Fruit fly (Drosophila melanogaster) whole organism, larva: Measurements from ENCODE around the gene CG14629.

Experiments
- noc ChIP-seq: fragments of 200-800 bp; sonication (Bioruptor generic); optimal IDR thresholded peaks from 3 replicates; lab custom pipeline; 2019; ENCODE audit warnings: missing biosample characterization, mild to moderate bottlenecking, missing genetic modification characterization, moderate library complexity

CG14629 gene

dm6 chrX:1051251-1051629 lies at the start of gene CG14629:
Gene CG14629 (plus strand): TSS chrX:1051525.
- TF ChIP-seq noc (tag; lab: Kevin White, UChicago), result no peak

dm6 chrX:1006182-1006581 lies 45.1 kb upstream of the CG14629 start:
- TF ChIP-seq noc (tag; lab: Kevin White, UChicago), result no peak

- TF ChIP-seq noc (tag; lab: Kevin White, UChicago), result no peak
Measured at dm6 chrX:1009468-1010259, 41.7 kb upstream of the CG14629 start.

dm6 chrX:1011543-1012085 lies 39.7 kb upstream of the CG14629 start, which contains the start of the genes TfIIA-S-2 and CG14631:
Gene TfIIA-S-2 (minus strand): TSS chrX:1011643.
Gene CG14631 (plus strand): TSS chrX:1012035.
- TF ChIP-seq noc (tag; lab: Kevin White, UChicago), result no peak

dm6 chrX:1026511-1026910 lies 24.8 kb upstream of the CG14629 start, which contains the start of the genes CG32814, CG11638 and CG3021:
Gene CG32814 (minus strand): TSS chrX:1026700.
Gene CG11638 (minus strand): TSS chrX:1026703.
Gene CG3021 (plus strand): TSS chrX:1026791.
- no peak for TF ChIP-seq noc (tag; lab: Kevin White, UChicago)

- no peak for TF ChIP-seq noc (tag; lab: Kevin White, UChicago)
Measured at dm6 chrX:1030478-1030877, 20.8 kb upstream of the CG14629 start, which contains the start of the genes Cdc45 and Rpp21. Gene Cdc45 (minus strand): TSS chrX:1030556. Gene Rpp21 (plus strand): TSS chrX:1030758.

dm6 chrX:1031196-1031595 lies 20.1 kb upstream of the CG14629 start, which contains the start of gene CG14630:
Gene CG14630 (plus strand): TSS chrX:1031496.
- peak; percentile 38 for TF ChIP-seq noc (tag; lab: Kevin White, UChicago)

- no peak for TF ChIP-seq noc (tag; lab: Kevin White, UChicago)
Measured at dm6 chrX:1033066-1033465, 18.3 kb upstream of the CG14629 start.

- TF ChIP-seq noc (tag; lab: Kevin White, UChicago), result peak; percentile 40
Measured at dm6 chrX:1041407-1042038, 9.8 kb upstream of the CG14629 start.

- no peak for TF ChIP-seq noc (tag; lab: Kevin White, UChicago)
Measured at dm6 chrX:1045924-1046323, 5.4 kb upstream of the CG14629 start, which contains the start of gene CG42259. Gene CG42259 (plus strand): TSS chrX:1046224.

dm6 chrX:1047695-1048094 lies 3.6 kb upstream of the CG14629 start:
- TF ChIP-seq noc (tag; lab: Kevin White, UChicago), result no peak

dm6 chrX:1050617-1051250 lies 591 bp upstream of the CG14629 start:
- TF ChIP-seq noc (tag; lab: Kevin White, UChicago), result peak; percentile 3

- peak; percentile 50 for TF ChIP-seq noc (tag; lab: Kevin White, UChicago)
Measured at dm6 chrX:1052684-1053389, 1.5 kb downstream of the CG14629 start.

dm6 chrX:1056338-1056737 lies 5.0 kb downstream of the CG14629 start:
- no peak for TF ChIP-seq noc (tag; lab: Kevin White, UChicago)

dm6 chrX:1063143-1063542 lies 11.8 kb downstream of the CG14629 start:
- no peak for TF ChIP-seq noc (tag; lab: Kevin White, UChicago)
